Worm (Caenorhabditis elegans) whole organism, midembryonic: Measurements from ENCODE around the gene ssp-10.

Source experiments
- T22C8.4 ChIP-seq: fragments of 200-800 bp; sonication (Bioruptor generic); IDR thresholded peaks from 2 replicates; pipeline ENCODE4 v1.3.6; 2022; ENCODE audit warnings: missing genetic modification characterization, missing compliant biosample characterization
- med-1 ChIP-seq: sonication (generic microtip); optimal IDR thresholded peaks from 2 replicates; lab custom pipeline; 2017; ENCODE audit warnings: missing genetic modification characterization, mild to moderate bottlenecking, missing compliant biosample characterization, antibody characterized with exemption, missing genetic modification reagents; ENCODE audit not compliant: insufficient read depth
- ztf-23 ChIP-seq: fragments of 200-800 bp; sonication (Bioruptor generic); IDR thresholded peaks from 2 replicates; pipeline ENCODE4 v1.3.6; 2022; ENCODE audit warnings: missing genetic modification reagents, missing genetic modification characterization, missing compliant biosample characterization

DNA sequence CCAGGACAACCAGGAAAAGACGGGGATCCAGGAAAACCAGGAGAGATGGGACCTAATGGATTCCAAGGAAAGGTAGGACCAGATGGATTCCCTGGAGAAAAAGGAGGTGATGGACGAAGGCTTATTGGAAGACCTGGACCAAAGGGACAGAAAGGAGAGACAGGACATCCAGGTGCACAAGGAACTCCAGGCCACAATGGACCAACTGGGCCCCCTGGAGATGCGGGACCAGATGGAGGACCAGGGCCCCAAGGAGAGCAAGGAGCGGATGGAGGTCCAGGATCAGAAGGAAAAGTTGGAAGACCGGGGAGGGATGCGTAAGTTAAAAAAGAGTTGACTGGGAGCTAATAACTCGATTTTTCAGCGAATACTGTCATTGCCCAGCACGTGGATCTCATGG is 28.2 kb downstream of the ssp-10 start:
- TF ChIP-seq T22C8.4 (no peak), med-1 (no peak), ztf-23 (GFP tag; lab: Robert Waterston, UW) (no peak)
